Worm (Caenorhabditis elegans) whole organism, early embryonic: ENCODE data around the gene nhx-9.

Source experiments
- F13C5.2 ChIP-seq: sonication (generic microtip); optimal IDR thresholded peaks from 2 replicates; lab custom pipeline; 2017; ENCODE audit warnings: mild to moderate bottlenecking, missing genetic modification characterization, inconsistent platforms, missing compliant biosample characterization
- aly-1 ChIP-seq: sonication (generic microtip); optimal IDR thresholded peaks from 2 replicates; lab custom pipeline; 2016; ENCODE audit warnings: missing genetic modification characterization, missing compliant biosample characterization
- ama-1 ChIP-seq: fragments of 150-350 bp; optimal IDR thresholded peaks from 2 replicates; lab custom pipeline; 2014
- flt-1 ChIP-seq: fragments of 200-800 bp; sonication (Bioruptor generic); IDR thresholded peaks from 2 replicates; pipeline ENCODE4 v1.3.6; 2022; ENCODE audit warnings: missing genetic modification characterization, missing compliant biosample characterization
- tra-4 ChIP-seq: sonication (generic microtip); optimal IDR thresholded peaks from 2 replicates; lab custom pipeline; 2017; ENCODE audit warnings: missing genetic modification characterization, missing compliant biosample characterization

ce11 chrIV:11900399-11900798, 30.3 kb upstream of the nhx-9 start:
- no peak for TF ChIP-seq flt-1 (GFP tag; lab: Robert Waterston, UW)
- no peak for TF ChIP-seq aly-1 (tag; lab: Kevin White, UChicago)
- no peak for TF ChIP-seq ama-1 (lab: Kevin White, UChicago)
- TF ChIP-seq F13C5.2 (tag; lab: Kevin White, UChicago) = no peak
- no peak for TF ChIP-seq tra-4 (tag; lab: Kevin White, UChicago)
